Worm (Caenorhabditis elegans): ENCODE results near the gene F10G7.9.

ce11 chrII:4727769-4728168 is 21.5 kb upstream of the F10G7.9 start, which contains the start of gene ttr-41:
- TF ChIP-seq nhr-11 (tag; optimal IDR thresholded peaks at IDR 0.05), result no peak
- no peak for TF ChIP-seq nhr-77 (tag; optimal IDR thresholded peaks at IDR 0.05)
- TF ChIP-seq ceh-82 (tag; optimal IDR thresholded peaks at IDR 0.05), result no peak
- TF ChIP-seq daf-12 (tag; optimal IDR thresholded peaks at IDR 0.05), result no peak
- TF ChIP-seq hmg-1.1 (GFP tag; IDR thresholded peaks at IDR 0.05), result no peak
- no peak for TF ChIP-seq pha-4 (GFP tag; IDR thresholded peaks at IDR 0.05)
- TF ChIP-seq pha-4 (tag; optimal IDR thresholded peaks at IDR 0.05), result no peak
- no peak for TF ChIP-seq unc-130 (GFP tag; optimal IDR thresholded peaks at IDR 0.05)
- no peak for TF ChIP-seq madf-9 (GFP tag; conservative IDR thresholded peaks at IDR 0.05)

Data from whole organism, L4 larva.